Fruit fly (Drosophila melanogaster): ENCODE results near the gene CG32857.
"Not testable (repeated sequence)": the region's sequence is repeated elsewhere in the genome, so short reads cannot be mapped to it uniquely, and the experiment has no call there.

CG32857 gene

dm6 chrX:21617517-21617916 is at the start of gene CG32857:
Gene CG32857 (minus strand): TSS chrX:21617617.
- TF ChIP-seq insv, psq, ttk (optimal IDR thresholded peaks at IDR 0.05): not testable (repeated sequence)

dm6 chrX:21632852-21633251 is 15.4 kb upstream of the CG32857 start:
- TF ChIP-seq Sin3A (optimal IDR thresholded peaks at IDR 0.05) (no peak), Myc (optimal IDR thresholded peaks at IDR 0.05) (no peak), insv (optimal IDR thresholded peaks at IDR 0.05) (no peak), h (optimal IDR thresholded peaks at IDR 0.05) (no peak), ttk (optimal IDR thresholded peaks at IDR 0.05) (no peak), psq (optimal IDR thresholded peaks at IDR 0.05) (no peak)

- TF ChIP-seq h (optimal IDR thresholded peaks at IDR 0.05) (no peak), Sin3A (optimal IDR thresholded peaks at IDR 0.05) (no peak), insv (optimal IDR thresholded peaks at IDR 0.05) (no peak), Myc (optimal IDR thresholded peaks at IDR 0.05) (no peak), ttk (optimal IDR thresholded peaks at IDR 0.05) (no peak), psq (optimal IDR thresholded peaks at IDR 0.05) (no peak)
These were observed 14.8 kb upstream of the CG32857 start for dm6 chrX:21632213-21632612.

- TF ChIP-seq insv (optimal IDR thresholded peaks at IDR 0.05) (no peak), h (optimal IDR thresholded peaks at IDR 0.05) (no peak), Sin3A (optimal IDR thresholded peaks at IDR 0.05) (no peak), psq (optimal IDR thresholded peaks at IDR 0.05) (no peak), Myc (optimal IDR thresholded peaks at IDR 0.05) (no peak), ttk (optimal IDR thresholded peaks at IDR 0.05) (no peak)
These were observed 14.0 kb upstream of the CG32857 start for dm6 chrX:21631452-21631851.

- TF ChIP-seq insv (optimal IDR thresholded peaks at IDR 0.05) (no peak), h (optimal IDR thresholded peaks at IDR 0.05) (no peak), psq (optimal IDR thresholded peaks at IDR 0.05) (no peak), ttk (optimal IDR thresholded peaks at IDR 0.05) (no peak), Sin3A (optimal IDR thresholded peaks at IDR 0.05) (no peak), Myc (optimal IDR thresholded peaks at IDR 0.05) (no peak)
These were observed 12.8 kb upstream of the CG32857 start for dm6 chrX:21630160-21630738.

- TF ChIP-seq Sin3A (optimal IDR thresholded peaks at IDR 0.05) (no peak), Myc (optimal IDR thresholded peaks at IDR 0.05) (no peak), insv (optimal IDR thresholded peaks at IDR 0.05) (no peak), ttk (optimal IDR thresholded peaks at IDR 0.05) (no peak), psq (optimal IDR thresholded peaks at IDR 0.05) (no peak), h (optimal IDR thresholded peaks at IDR 0.05) (no peak)
These were observed 12.2 kb upstream of the CG32857 start, which contains the start of gene DIP1 for dm6 chrX:21629482-21630159. Gene DIP1 (minus strand): TSS chrX:21630148.

dm6 chrX:21623641-21624040 is 6.2 kb upstream of the CG32857 start, which contains the start of gene CG32500:
Gene CG32500 (minus strand): TSS chrX:21623750.
- not testable (repeated sequence) for TF ChIP-seq insv, Myc, Sin3A (optimal IDR thresholded peaks at IDR 0.05)

dm6 chrX:21621004-21621403 is 3.6 kb upstream of the CG32857 start, which contains the start of gene CG32819:
Gene CG32819 (minus strand): TSS chrX:21621104.
- TF ChIP-seq insv, Sin3A, Myc (optimal IDR thresholded peaks at IDR 0.05): not testable (repeated sequence)

- TF ChIP-seq insv, psq, Myc (optimal IDR thresholded peaks at IDR 0.05): not testable (repeated sequence)
These were observed 2.3 kb downstream of the CG32857 start, which contains the start of gene CG32820 for dm6 chrX:21615139-21615538. Gene CG32820 (minus strand): TSS chrX:21615239.

- TF ChIP-seq psq, ttk, Myc (optimal IDR thresholded peaks at IDR 0.05): not testable (repeated sequence)
These were observed 6.0 kb downstream of the CG32857 start, which contains the start of gene CG33502 for dm6 chrX:21611426-21611825. Gene CG33502 (minus strand): TSS chrX:21611526.

dm6 chrX:21608820-21609219 is 8.6 kb downstream of the CG32857 start, which contains the start of gene CG17450:
Gene CG17450 (minus strand): TSS chrX:21608920.
- TF ChIP-seq ttk, insv, Myc (optimal IDR thresholded peaks at IDR 0.05): not testable (repeated sequence)

- TF ChIP-seq ttk (optimal IDR thresholded peaks at IDR 0.05) (no peak), Myc (optimal IDR thresholded peaks at IDR 0.05) (no peak), insv (optimal IDR thresholded peaks at IDR 0.05) (no peak), psq (optimal IDR thresholded peaks at IDR 0.05) (no peak), h (optimal IDR thresholded peaks at IDR 0.05) (no peak), Sin3A (optimal IDR thresholded peaks at IDR 0.05) (no peak)
These were observed 11.9 kb downstream of the CG32857 start for dm6 chrX:21605514-21605913.

All from Kc167 (cell line).